Worm (Caenorhabditis elegans): ENCODE data around the gene crn-5.

Gene crn-5

ce11 chrII:10592452-10592851 lies at the start of gene crn-5:
crn-5 (plus strand) TSS chrII:10592752.
- no peak for TF ChIP-seq unc-62 (GFP tag; optimal IDR thresholded peaks at IDR 0.05)

- no peak for TF ChIP-seq unc-62 (GFP tag; optimal IDR thresholded peaks at IDR 0.05)
These were observed 49.0 kb upstream of the crn-5 start for ce11 chrII:10543457-10544137.

ce11 chrII:10544374-10544908 lies 48.1 kb upstream of the crn-5 start:
- TF ChIP-seq unc-62 (GFP tag; optimal IDR thresholded peaks at IDR 0.05), result no peak

DNA sequence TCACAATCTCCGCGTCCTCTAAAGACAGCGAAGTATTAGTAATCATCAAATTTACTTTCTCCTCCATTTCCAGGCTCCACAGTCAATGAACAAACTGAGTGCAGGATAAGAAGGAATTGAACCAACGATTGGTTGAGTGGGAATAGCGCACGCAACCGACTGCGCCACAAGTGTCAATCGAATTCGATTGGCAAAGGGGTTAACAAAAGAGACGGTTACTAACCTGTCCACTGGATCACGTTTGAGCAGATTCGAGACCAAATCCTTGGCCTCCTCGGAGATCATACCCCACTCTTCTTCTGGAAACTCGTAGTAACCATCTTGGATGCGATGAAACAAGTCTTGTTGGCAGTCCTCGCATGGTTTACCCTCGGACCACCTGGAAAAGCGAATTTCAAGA lies 47.3 kb upstream of the crn-5 start:
- TF ChIP-seq unc-62 (GFP tag; optimal IDR thresholded peaks at IDR 0.05), result no peak

ce11 chrII:10545924-10546783 lies 46.4 kb upstream of the crn-5 start:
- no peak for TF ChIP-seq unc-62 (GFP tag; optimal IDR thresholded peaks at IDR 0.05)

DNA sequence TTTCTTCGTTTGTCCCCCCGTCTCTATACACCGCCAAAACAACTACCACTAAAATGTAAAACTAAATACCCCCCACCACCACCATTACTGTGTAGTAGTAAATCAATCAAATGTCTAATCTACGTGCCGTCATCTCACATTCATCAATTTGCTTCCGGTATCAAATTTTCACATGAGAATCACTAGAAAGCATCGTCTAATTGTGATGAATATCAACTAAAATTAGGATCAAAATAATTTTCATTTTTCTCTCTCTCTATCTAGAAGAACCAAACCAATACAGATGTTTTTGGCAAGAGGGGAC lies 45.8 kb upstream of the crn-5 start:
- no peak for TF ChIP-seq unc-62 (GFP tag; optimal IDR thresholded peaks at IDR 0.05)

DNA sequence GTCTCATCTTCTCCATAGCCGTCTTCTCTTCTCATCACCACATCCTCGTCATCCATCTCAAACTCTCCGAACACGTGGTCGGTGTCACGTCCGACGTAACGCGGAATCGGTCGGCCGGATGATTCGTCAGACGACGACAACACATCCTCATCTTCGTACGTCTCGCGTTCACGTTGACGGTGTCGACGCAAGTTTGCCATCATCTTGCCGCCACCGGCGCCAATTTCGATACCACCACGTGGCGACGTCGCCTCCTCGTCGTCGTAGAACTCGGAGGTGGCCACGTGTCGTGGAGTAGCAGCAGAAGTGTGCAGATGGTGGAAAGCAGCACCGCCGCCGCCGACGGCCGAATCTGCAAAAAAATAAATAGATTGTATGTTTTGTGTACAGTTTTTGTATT lies 45.2 kb upstream of the crn-5 start:
- TF ChIP-seq unc-62 (GFP tag; optimal IDR thresholded peaks at IDR 0.05), result no peak

- TF ChIP-seq unc-62 (GFP tag; optimal IDR thresholded peaks at IDR 0.05), result no peak
These were observed 44.5 kb upstream of the crn-5 start for ce11 chrII:10547803-10548693.

DNA sequence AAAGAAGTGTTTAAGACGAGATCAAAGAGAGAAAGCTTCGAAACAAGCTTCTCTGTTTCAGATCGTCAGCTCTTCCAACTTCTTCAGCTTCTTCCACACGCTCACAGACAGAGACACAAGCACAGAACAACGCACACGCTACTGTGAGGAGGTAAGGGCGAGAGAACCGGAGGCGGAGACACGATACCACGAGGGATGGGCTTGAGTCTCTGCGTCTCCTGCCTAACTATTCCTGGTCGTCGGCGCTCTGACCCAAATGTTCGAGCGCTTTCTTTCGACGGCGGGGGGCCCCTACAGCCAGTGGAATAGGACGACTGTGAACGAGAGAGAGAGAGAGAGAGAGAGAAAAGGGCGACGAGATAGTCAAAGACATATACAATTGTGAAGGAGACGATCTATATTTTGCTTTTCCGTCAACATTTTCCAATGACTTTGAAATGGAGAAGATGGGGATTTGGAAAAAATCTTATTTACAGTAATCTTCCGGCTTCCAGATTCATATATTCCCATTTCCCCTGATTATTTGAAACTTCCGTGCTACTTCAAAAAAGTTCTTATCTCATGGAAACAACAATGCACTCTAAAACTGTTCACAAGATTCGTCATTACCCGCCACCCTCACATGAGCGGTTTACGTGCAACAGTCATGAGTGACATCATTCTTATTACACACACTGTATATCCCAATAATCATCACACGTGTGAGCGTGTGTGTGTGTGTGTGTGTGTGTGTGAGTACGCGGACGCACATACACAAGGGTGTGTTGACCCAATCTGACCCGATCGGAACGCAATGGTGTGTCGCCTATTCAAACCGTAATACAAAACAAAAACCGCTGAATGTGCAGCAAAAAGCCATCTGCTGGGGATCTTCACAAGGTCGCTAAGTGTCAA lies 43.5 kb upstream of the crn-5 start:
- no peak for TF ChIP-seq unc-62 (GFP tag; optimal IDR thresholded peaks at IDR 0.05)

DNA sequence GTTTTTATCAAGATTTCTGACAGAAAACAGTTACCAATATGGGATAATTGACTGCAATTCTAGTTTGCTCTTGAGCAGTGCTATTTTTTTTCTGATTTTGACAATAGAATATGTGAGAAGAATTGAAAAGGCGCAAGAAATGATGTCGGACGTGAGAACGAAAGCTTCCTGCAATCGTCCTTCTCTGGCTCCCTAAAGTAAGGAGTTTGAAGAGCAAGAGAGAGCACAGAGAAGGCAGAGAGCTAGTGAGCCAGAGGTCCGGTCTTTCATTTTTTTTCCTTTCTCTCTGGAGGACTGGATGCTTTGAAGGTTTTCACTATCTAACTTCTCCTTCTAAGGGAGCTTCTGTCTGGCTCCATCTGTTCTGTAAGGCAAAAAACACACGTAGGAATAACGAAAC lies 42.4 kb upstream of the crn-5 start:
- TF ChIP-seq unc-62 (GFP tag; optimal IDR thresholded peaks at IDR 0.05), result no peak

- no peak for TF ChIP-seq unc-62 (GFP tag; optimal IDR thresholded peaks at IDR 0.05)
These were observed 41.5 kb upstream of the crn-5 start for ce11 chrII:10550872-10551647.

DNA sequence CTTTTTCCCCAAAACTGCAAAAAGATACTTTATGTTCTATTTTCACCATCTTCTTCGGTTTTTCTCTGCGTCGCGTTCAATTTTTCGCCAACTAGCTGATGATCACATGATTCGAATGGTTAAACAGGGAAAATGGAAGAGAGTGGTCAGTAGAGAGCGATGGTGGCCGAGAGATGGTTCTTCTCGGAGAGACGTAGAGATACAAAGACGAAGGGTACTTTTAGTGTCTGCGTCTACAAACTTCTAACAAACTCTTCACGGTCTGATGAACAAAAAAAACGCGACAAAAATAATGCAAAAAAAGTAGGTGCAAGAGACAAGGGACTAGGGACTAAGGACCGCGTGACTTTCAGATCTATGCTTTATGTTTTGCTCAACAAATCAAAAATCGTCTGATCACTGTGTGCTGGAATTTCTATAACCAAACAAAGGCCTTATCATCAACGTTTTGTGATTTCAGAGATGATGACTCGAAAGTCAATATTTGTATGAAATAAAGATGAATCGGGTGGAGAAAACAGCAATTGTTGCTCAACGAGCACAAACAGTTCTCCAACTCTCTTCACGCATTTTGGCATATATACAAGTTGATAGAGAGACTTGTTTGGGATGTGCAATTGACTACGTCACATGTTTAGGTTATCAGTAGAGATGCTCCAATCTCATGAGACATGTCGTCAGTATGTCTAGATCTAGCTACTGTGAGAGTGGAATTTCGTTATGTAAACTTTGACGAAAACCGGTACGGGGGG lies 40.4 kb upstream of the crn-5 start:
- peak; percentile 36 for TF ChIP-seq unc-62 (GFP tag; optimal IDR thresholded peaks at IDR 0.05)

DNA sequence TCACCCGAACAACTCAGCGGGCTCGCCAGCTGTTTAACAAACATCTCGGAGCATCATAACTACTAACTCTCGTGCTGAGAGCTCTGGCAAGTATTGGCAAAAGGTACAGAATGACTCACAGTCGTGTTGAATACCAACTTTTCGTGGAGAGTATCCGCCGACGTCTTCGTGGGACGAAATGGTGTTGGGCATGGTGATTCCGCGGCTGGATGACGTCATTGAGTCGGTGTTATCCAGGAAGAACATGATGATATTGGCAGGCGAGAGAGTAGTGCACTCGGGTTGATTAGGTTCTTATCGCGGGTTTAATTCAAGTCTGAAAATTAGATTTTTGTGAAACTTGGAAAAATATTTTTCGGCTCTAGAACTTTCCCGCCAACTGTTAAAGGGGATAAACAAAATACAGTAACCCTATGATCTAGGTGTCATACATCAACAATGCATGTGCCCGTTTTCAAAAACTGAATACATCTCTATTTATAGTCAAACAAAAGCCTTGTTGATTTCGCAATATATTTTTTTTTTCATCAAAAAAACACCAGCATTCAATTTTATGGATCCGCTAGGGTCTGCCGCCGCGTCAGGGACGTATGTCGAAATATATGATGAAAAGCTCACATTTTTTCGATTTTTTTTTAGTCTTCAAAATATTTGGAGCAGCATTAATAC lies 39.0 kb upstream of the crn-5 start:
- TF ChIP-seq unc-62 (GFP tag; optimal IDR thresholded peaks at IDR 0.05), result no peak
